Fruit fly (Drosophila melanogaster) S2 (cell line): ENCODE results near the gene Vha14-2.

Source experiments
- CG8478 ChIP-seq: fragments of >200 bp; optimal IDR thresholded peaks from 2 replicates; lab custom pipeline; 2018
- CTCF ChIP-seq, 2 experiments: fragments of >200 bp; optimal IDR thresholded peaks; 2 replicates each; lab custom pipeline; 2018

The Vha14-2 gene

dm6 chr3R:6149593-6149992 is 27.2 kb downstream of the Vha14-2 start:
- TF ChIP-seq CG8478 (lab: Kevin White, UChicago) (no peak), CTCF (optimal IDR thresholded peaks at IDR 0.05; lab: Kevin White, UChicago) (peak in 1 of 2 experiments; percentile 8)

- no peak for TF ChIP-seq CTCF (optimal IDR thresholded peaks at IDR 0.05; lab: Kevin White, UChicago)
- no peak for TF ChIP-seq CG8478 (lab: Kevin White, UChicago)
Measured at dm6 chr3R:6153574-6153973, 31.2 kb downstream of the Vha14-2 start.

dm6 chr3R:6154773-6155295 is 32.4 kb downstream of the Vha14-2 start:
- TF ChIP-seq CG8478 (lab: Kevin White, UChicago) (no peak), CTCF (optimal IDR thresholded peaks at IDR 0.05; lab: Kevin White, UChicago) (no peak)

- TF ChIP-seq CG8478 (lab: Kevin White, UChicago) (no peak), CTCF (optimal IDR thresholded peaks at IDR 0.05; lab: Kevin White, UChicago) (no peak)
Measured at dm6 chr3R:6156963-6157498, 34.6 kb downstream of the Vha14-2 start, which contains the start of gene CG31559. CG31559 (minus strand) TSS chr3R:6157235.

DNA sequence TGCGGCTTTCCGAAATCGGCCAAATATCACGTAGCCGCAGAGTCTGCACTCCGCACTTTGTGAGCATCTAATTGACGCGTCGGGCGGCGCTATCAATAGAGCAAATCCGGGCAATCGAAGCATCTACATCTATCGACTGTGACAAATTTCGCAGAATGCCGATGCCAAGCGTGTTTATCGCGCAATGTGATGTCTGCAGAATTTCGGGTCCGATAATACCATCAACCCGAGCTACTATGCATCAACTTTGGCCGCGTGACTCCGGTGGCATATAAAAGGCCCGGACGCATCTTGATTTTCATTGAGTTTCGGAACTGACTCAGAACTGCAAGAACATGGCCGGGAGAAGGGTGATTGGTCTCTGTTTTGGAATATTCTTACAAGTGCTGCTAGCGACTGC is 44.8 kb downstream of the Vha14-2 start, which contains the start of gene CG1077:
Gene CG1077 (plus strand): TSS at position 301 of the 400 bp plus-strand sequence.
- TF ChIP-seq CG8478 (lab: Kevin White, UChicago): no peak
- no peak for TF ChIP-seq CTCF (optimal IDR thresholded peaks at IDR 0.05; lab: Kevin White, UChicago)

DNA sequence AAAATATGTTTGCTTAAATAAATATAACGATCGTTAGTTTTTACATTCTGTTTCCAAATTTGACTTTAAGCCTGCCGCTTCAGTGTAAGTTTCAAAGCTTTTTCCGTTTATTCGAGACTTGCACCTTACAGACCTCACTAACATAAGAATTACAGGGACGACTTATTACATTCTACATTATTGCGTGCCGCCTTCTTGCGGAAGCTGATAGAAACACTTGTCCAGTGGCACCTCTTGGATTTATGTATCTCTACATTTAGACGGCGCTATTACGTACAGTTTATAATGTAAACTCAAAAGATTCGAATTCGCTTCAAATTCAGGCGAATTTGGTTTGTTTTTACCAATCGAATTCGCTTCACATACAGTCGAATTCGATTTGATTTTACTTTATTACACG is 48.3 kb downstream of the Vha14-2 start:
- TF ChIP-seq CTCF (optimal IDR thresholded peaks at IDR 0.05; lab: Kevin White, UChicago) (peak; percentile 91 to 94), CG8478 (lab: Kevin White, UChicago) (no peak)

- TF ChIP-seq CG8478 (lab: Kevin White, UChicago) (no peak), CTCF (optimal IDR thresholded peaks at IDR 0.05; lab: Kevin White, UChicago) (no peak)
Measured at dm6 chr3R:6173249-6173648, 50.9 kb downstream of the Vha14-2 start, which contains the start of gene Osi1. Osi1 (plus strand) TSS chr3R:6173549.
